Worm (Caenorhabditis elegans) whole organism, L3 larva: ENCODE results near the gene Y50D7A.3.

Experiments used
- R02D3.7 ChIP-seq: fragments of 150-350 bp; optimal IDR thresholded peaks from 2 replicates; lab custom pipeline; 2014; ENCODE audit warnings: missing biosample characterization, missing genetic modification characterization
- ceh-28 ChIP-seq: fragments of 150-350 bp; optimal IDR thresholded peaks from 2 replicates; lab custom pipeline; 2014; ENCODE audit warnings: missing biosample characterization, missing genetic modification reagents, missing genetic modification characterization
- ceh-9 ChIP-seq: sonication (generic microtip); optimal IDR thresholded peaks from 2 replicates; lab custom pipeline; 2018; ENCODE audit warnings: missing biosample characterization, missing genetic modification characterization
- egl-27 ChIP-seq: sonication (generic microtip); optimal IDR thresholded peaks from 4 replicates; lab custom pipeline; 2017; ENCODE audit warnings: missing biosample characterization, missing genetic modification reagents, missing genetic modification characterization
- elt-1 ChIP-seq: fragments of 150-350 bp; optimal IDR thresholded peaks from 2 replicates; lab custom pipeline; 2014; ENCODE audit warnings: missing biosample characterization, missing genetic modification characterization
- elt-2 ChIP-seq: sonication (generic microtip); optimal IDR thresholded peaks from 2 replicates; lab custom pipeline; 2016; ENCODE audit warnings: missing genetic modification reagents, mild to moderate bottlenecking, missing genetic modification characterization, missing compliant biosample characterization
- elt-3 ChIP-seq, 3 experiments: fragments of 150-350 bp in 1 of 3; sonication (generic microtip) in 2 of 3; optimal IDR thresholded peaks; 2 replicates in 2 of 3; 4 replicates in 1 of 3; lab custom pipeline; 2014 to 2017; ENCODE audit warnings: missing biosample characterization in 3 of 3, missing genetic modification characterization in 3 of 3
- fkh-10 ChIP-seq: sonication (generic microtip); optimal IDR thresholded peaks from 2 replicates; lab custom pipeline; 2017; ENCODE audit warnings: missing biosample characterization, missing genetic modification reagents, missing genetic modification characterization
- nhr-11 ChIP-seq: fragments of 150-350 bp; optimal IDR thresholded peaks from 2 replicates; lab custom pipeline; 2014; ENCODE audit warnings: missing biosample characterization, missing genetic modification characterization
- nhr-12 ChIP-seq: fragments of 150-350 bp; optimal IDR thresholded peaks from 2 replicates; lab custom pipeline; 2014; ENCODE audit warnings: missing biosample characterization, missing genetic modification characterization
- nhr-23 ChIP-seq: fragments of 150-350 bp; optimal IDR thresholded peaks from 2 replicates; lab custom pipeline; 2014; ENCODE audit warnings: missing biosample characterization, missing genetic modification reagents, missing genetic modification characterization
- nhr-28 ChIP-seq: fragments of 150-350 bp; optimal IDR thresholded peaks from 2 replicates; lab custom pipeline; 2014; ENCODE audit warnings: missing biosample characterization, missing genetic modification characterization
- unc-62 ChIP-seq: fragments of 150-350 bp; sonication (generic microtip); optimal IDR thresholded peaks from 4 replicates; lab custom pipeline; 2014; ENCODE audit warnings: missing biosample characterization, missing genetic modification reagents, missing genetic modification characterization
- ztf-4 ChIP-seq: fragments of 150-350 bp; optimal IDR thresholded peaks from 2 replicates; lab custom pipeline; 2014; ENCODE audit warnings: missing biosample characterization, missing genetic modification characterization

DNA sequence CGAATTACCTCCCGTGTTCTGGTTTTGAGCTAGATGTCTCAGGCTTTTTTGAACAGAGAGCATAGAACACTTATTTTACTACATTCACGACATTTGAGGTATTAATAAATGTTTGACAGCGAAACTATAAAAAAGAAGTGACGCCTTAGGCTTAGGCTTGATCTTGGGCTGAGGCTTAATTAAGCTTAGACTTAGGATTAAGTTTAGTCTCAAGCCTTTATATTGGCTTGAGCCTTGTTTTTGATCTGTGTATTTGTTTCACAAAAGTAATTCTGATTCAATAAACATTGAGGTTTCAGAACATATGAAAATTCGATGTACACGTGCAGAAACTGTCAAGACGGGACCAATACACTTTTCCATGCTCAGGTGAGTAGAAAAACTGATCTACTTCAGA lies 44.6 kb upstream of the Y50D7A.3 start, which contains the start of gene klp-20:
- TF ChIP-seq ceh-28 (tag; lab: Kevin White, UChicago) (no peak), ceh-9 (tag; lab: Kevin White, UChicago) (no peak), unc-62 (GFP tag; lab: Kevin White, UChicago) (no peak), nhr-23 (tag; lab: Kevin White, UChicago) (no peak), elt-3 (tag; optimal IDR thresholded peaks at IDR 0.05; lab: Kevin White, UChicago) (no peak), elt-2 (tag; lab: Kevin White, UChicago) (no peak), nhr-11 (tag; lab: Kevin White, UChicago) (no peak), ztf-4 (tag; lab: Kevin White, UChicago) (no peak), nhr-12 (no peak), elt-1 (tag; lab: Kevin White, UChicago) (no peak), egl-27 (tag; lab: Kevin White, UChicago) (no peak), R02D3.7 (no peak), fkh-10 (no peak), nhr-28 (tag; lab: Kevin White, UChicago) (no peak)
